Worm (Caenorhabditis elegans): ENCODE data around the gene gon-14.

ce11 chrV:6621894-6622293 is 10.9 kb upstream of the gon-14 start, which contains the start of gene nhr-37:
- TF ChIP-seq med-1 (GFP tag; optimal IDR thresholded peaks at IDR 0.05; ENCODE audit: insufficient read depth) (no peak), ztf-29 (GFP tag; IDR thresholded peaks at IDR 0.05) (no peak), klf-2 (GFP tag; conservative IDR thresholded peaks at IDR 0.05) (no peak), flt-1 (GFP tag; IDR thresholded peaks at IDR 0.05) (no peak)

All from whole organism, midembryonic.